Fruit fly (Drosophila melanogaster) whole organism, embryonic: Measurements from ENCODE around the gene Prp16.

Experiments
- Antp ChIP-seq: fragments of 200-800 bp; sonication (Bioruptor generic); optimal IDR thresholded peaks from 3 replicates; lab custom pipeline; 2016; ENCODE audit warnings: missing biosample characterization, missing genetic modification characterization
- CG10267 ChIP-seq: fragments of 200-800 bp; sonication (Bioruptor generic); optimal IDR thresholded peaks from 2 replicates; lab custom pipeline; 2018; ENCODE audit warnings: missing biosample characterization, mild to moderate bottlenecking, missing genetic modification characterization, moderate library complexity
- CG10366 ChIP-seq: fragments of 200-800 bp; sonication (Bioruptor generic); IDR thresholded peaks from 2 replicates; pipeline ENCODE4 v1.3.6; 2022; ENCODE audit warnings: missing biosample characterization, missing genetic modification characterization
- CG10543 ChIP-seq: fragments of 200-800 bp; sonication (Bioruptor generic); optimal IDR thresholded peaks from 3 replicates; lab custom pipeline; 2017; ENCODE audit warnings: missing biosample characterization, mild to moderate bottlenecking, missing genetic modification characterization, moderate library complexity
- CG12071 ChIP-seq: fragments of 200-800 bp; sonication (Bioruptor generic); optimal IDR thresholded peaks from 3 replicates; lab custom pipeline; 2018; ENCODE audit warnings: missing biosample characterization, mild to moderate bottlenecking, missing genetic modification characterization
- CG12155 ChIP-seq: fragments of 200-800 bp; sonication (Bioruptor generic); optimal IDR thresholded peaks from 3 replicates; lab custom pipeline; 2016; ENCODE audit warnings: missing biosample characterization, missing genetic modification characterization
- CG12391 ChIP-seq: fragments of 200-800 bp; sonication (Bioruptor generic); optimal IDR thresholded peaks from 3 replicates; lab custom pipeline; 2018; ENCODE audit warnings: missing biosample characterization, mild to moderate bottlenecking, missing genetic modification characterization, moderate library complexity
- CG13123 ChIP-seq: fragments of 200-800 bp; sonication (Bioruptor generic); optimal IDR thresholded peaks from 2 replicates; lab custom pipeline; 2016; ENCODE audit warnings: missing biosample characterization, missing genetic modification characterization
- CG13624 ChIP-seq: fragments of 200-800 bp; sonication (Bioruptor generic); optimal IDR thresholded peaks from 2 replicates; lab custom pipeline; 2016; ENCODE audit warnings: missing biosample characterization, missing genetic modification characterization
- CG15011 ChIP-seq: fragments of 200-800 bp; sonication (Bioruptor generic); optimal IDR thresholded peaks from 3 replicates; lab custom pipeline; 2018; ENCODE audit warnings: missing biosample characterization, mild to moderate bottlenecking, missing genetic modification characterization
- CG2129 ChIP-seq: fragments of 200-800 bp; sonication (Bioruptor generic); IDR thresholded peaks from 2 replicates; pipeline ENCODE4 v1.3.6; 2022; ENCODE audit warnings: missing biosample characterization, missing genetic modification characterization; ENCODE audit not compliant: partially characterized antibody
- CG2202 ChIP-seq: fragments of 200-800 bp; sonication (Bioruptor generic); optimal IDR thresholded peaks from 2 replicates; lab custom pipeline; 2018; ENCODE audit warnings: missing biosample characterization, mild to moderate bottlenecking, missing genetic modification characterization
- CG2712 ChIP-seq: fragments of 200-800 bp; optimal IDR thresholded peaks from 3 replicates; lab custom pipeline; 2019; ENCODE audit warnings: missing biosample characterization, mild to moderate bottlenecking, missing genetic modification characterization, moderate library complexity
- CG3163 ChIP-seq: fragments of 200-800 bp; sonication (Bioruptor generic); optimal IDR thresholded peaks from 3 replicates; lab custom pipeline; 2016; ENCODE audit warnings: missing biosample characterization, missing genetic modification characterization
- CG42726 ChIP-seq: fragments of 200-800 bp; sonication (Bioruptor generic); IDR thresholded peaks from 2 replicates; pipeline ENCODE4 v1.3.6; 2022; ENCODE audit warnings: missing biosample characterization, missing genetic modification characterization; ENCODE audit not compliant: partially characterized antibody
- CG4424 ChIP-seq: fragments of 200-800 bp; sonication (Bioruptor generic); optimal IDR thresholded peaks from 3 replicates; lab custom pipeline; 2016; ENCODE audit warnings: missing biosample characterization, missing genetic modification characterization
- CG6683 ChIP-seq: fragments of 200-800 bp; sonication (Bioruptor generic); optimal IDR thresholded peaks from 2 replicates; lab custom pipeline; 2017; ENCODE audit warnings: missing biosample characterization, mild to moderate bottlenecking, missing genetic modification characterization, missing genetic modification reagents
- CG6813 ChIP-seq: fragments of 200-800 bp; sonication (Bioruptor generic); optimal IDR thresholded peaks from 2 replicates; lab custom pipeline; 2017; ENCODE audit warnings: missing biosample characterization, missing genetic modification characterization, mild to moderate bottlenecking, moderate library complexity, missing genetic modification reagents
- CG6854 ChIP-seq: fragments of 200-800 bp; sonication (Bioruptor generic); optimal IDR thresholded peaks from 3 replicates; lab custom pipeline; 2017; ENCODE audit warnings: missing biosample characterization, mild to moderate bottlenecking, missing genetic modification characterization
- CG7987 ChIP-seq: fragments of 200-800 bp; sonication (Bioruptor generic); optimal IDR thresholded peaks from 2 replicates; lab custom pipeline; 2018; ENCODE audit warnings: missing biosample characterization, mild to moderate bottlenecking, missing genetic modification characterization, moderate library complexity
- CG9609 ChIP-seq: fragments of 200-800 bp; sonication (Bioruptor generic); optimal IDR thresholded peaks from 3 replicates; lab custom pipeline; 2016; ENCODE audit warnings: missing biosample characterization, missing genetic modification characterization
- D ChIP-seq, 2 experiments: fragments of 200-800 bp in 1 of 2; fragments of >200 bp in 1 of 2; sonication (Bioruptor generic) in 1 of 2; optimal IDR thresholded peaks; 2 replicates in 1 of 2; 3 replicates in 1 of 2; lab custom pipeline; 2017; ENCODE audit warnings: mild to moderate bottlenecking in 1 of 2, missing biosample characterization in 1 of 2, missing genetic modification characterization in 1 of 2, missing genetic modification reagents in 1 of 2
- Dip2 ChIP-seq: fragments of 200-800 bp; sonication (Bioruptor generic); IDR thresholded peaks from 2 replicates; pipeline ENCODE4 v1.3.6; 2022; ENCODE audit warnings: missing biosample characterization, missing genetic modification characterization
- Dp ChIP-seq: fragments of 200-800 bp; sonication (Bioruptor generic); optimal IDR thresholded peaks from 2 replicates; lab custom pipeline; 2018; ENCODE audit warnings: missing biosample characterization, mild to moderate bottlenecking, missing genetic modification characterization, moderate library complexity
- Dref ChIP-seq: fragments of 200-800 bp; sonication (Bioruptor generic); IDR thresholded peaks from 2 replicates; pipeline ENCODE4 v1.3.6; 2022; ENCODE audit warnings: missing biosample characterization, missing genetic modification characterization
- E2f1 ChIP-seq: fragments of 200-800 bp; sonication (Bioruptor generic); IDR thresholded peaks from 2 replicates; pipeline ENCODE4 v1.3.6; 2022; ENCODE audit warnings: missing biosample characterization, missing genetic modification characterization
- ERR ChIP-seq: fragments of 200-800 bp; sonication (Bioruptor generic); optimal IDR thresholded peaks from 2 replicates; lab custom pipeline; 2016; ENCODE audit warnings: missing biosample characterization, missing genetic modification characterization
- Eip74EF ChIP-seq, 2 experiments: fragments of 200-800 bp in 1 of 2; fragments of >200 bp in 1 of 2; sonication (Bioruptor generic) in 1 of 2; optimal IDR thresholded peaks; 2 replicates each; lab custom pipeline; 2017 to 2019; ENCODE audit warnings: missing biosample characterization in 2 of 2, missing genetic modification characterization in 2 of 2, mild to moderate bottlenecking in 1 of 2, moderate library complexity in 1 of 2
- Ets65A ChIP-seq: fragments of 200-800 bp; sonication (Bioruptor generic); peaks from one replicate; lab custom pipeline; 2016; ENCODE audit warnings: missing biosample characterization, missing genetic modification characterization
- Fer3 ChIP-seq: fragments of 200-800 bp; sonication (Bioruptor generic); optimal IDR thresholded peaks from 2 replicates; lab custom pipeline; 2018; ENCODE audit warnings: missing biosample characterization, mild to moderate bottlenecking, missing genetic modification characterization, moderate library complexity
- GATAe ChIP-seq: fragments of 200-800 bp; sonication (Bioruptor generic); conservative IDR thresholded peaks from 2 replicates; pipeline ENCODE4 v1.3.6; 2022; ENCODE audit warnings: missing biosample characterization, missing genetic modification characterization
- Gsc ChIP-seq: fragments of 200-800 bp; sonication (Bioruptor generic); IDR thresholded peaks from 2 replicates; pipeline ENCODE4 v1.3.6; 2022; ENCODE audit warnings: missing biosample characterization, missing genetic modification characterization
- Jarid2 ChIP-seq: fragments of 200-800 bp; sonication (Bioruptor generic); optimal IDR thresholded peaks from 3 replicates; lab custom pipeline; 2017; ENCODE audit warnings: mild to moderate bottlenecking, missing biosample characterization, missing genetic modification reagents, missing genetic modification characterization
- Med ChIP-seq: fragments of 200-800 bp; sonication (Bioruptor generic); peaks from one replicate; lab custom pipeline; 2016; ENCODE audit warnings: missing biosample characterization, missing genetic modification characterization, mild to moderate bottlenecking, inconsistent platforms, moderate library complexity
- Neu2 ChIP-seq: fragments of 200-800 bp; sonication (Bioruptor generic); optimal IDR thresholded peaks from 3 replicates; lab custom pipeline; 2016; ENCODE audit warnings: missing biosample characterization, missing genetic modification characterization, borderline replicate concordance
- al ChIP-seq: fragments of 200-800 bp; sonication (Bioruptor generic); IDR thresholded peaks from 2 replicates; pipeline ENCODE4 v1.3.6; 2022; ENCODE audit warnings: missing biosample characterization, missing genetic modification characterization
- bigmax ChIP-seq: fragments of 200-800 bp; sonication (Bioruptor generic); optimal IDR thresholded peaks from 2 replicates; lab custom pipeline; 2018; ENCODE audit warnings: missing biosample characterization, mild to moderate bottlenecking, missing genetic modification characterization
- chm ChIP-seq: fragments of 200-800 bp; sonication (Bioruptor generic); IDR thresholded peaks from 2 replicates; pipeline ENCODE4 v1.3.6; 2022; ENCODE audit warnings: missing biosample characterization, missing genetic modification characterization
- crol ChIP-seq: fragments of 200-800 bp; sonication (Bioruptor generic); IDR thresholded peaks from 2 replicates; pipeline ENCODE4 v1.3.6; 2022; ENCODE audit warnings: missing biosample characterization, missing genetic modification characterization
- dmrt99B ChIP-seq: fragments of 200-800 bp; sonication (Bioruptor generic); optimal IDR thresholded peaks from 2 replicates; lab custom pipeline; 2018; ENCODE audit warnings: missing biosample characterization, mild to moderate bottlenecking, missing genetic modification characterization, moderate library complexity
- eve ChIP-seq, 2 experiments: fragments of >200 bp; optimal IDR thresholded peaks; 2 replicates each; lab custom pipeline; 2017; ENCODE audit warnings: missing biosample characterization in 2 of 2, missing genetic modification characterization in 2 of 2
- fd64A ChIP-seq: fragments of 200-800 bp; sonication (Bioruptor generic); optimal IDR thresholded peaks from 3 replicates; lab custom pipeline; 2018; ENCODE audit warnings: missing biosample characterization, mild to moderate bottlenecking, missing genetic modification characterization
- fru ChIP-seq: fragments of >200 bp; optimal IDR thresholded peaks from 2 replicates; lab custom pipeline; 2017
- grn ChIP-seq: fragments of 200-800 bp; sonication (Bioruptor generic); optimal IDR thresholded peaks from 3 replicates; lab custom pipeline; 2017; ENCODE audit warnings: missing biosample characterization, missing genetic modification characterization
- odd ChIP-seq: fragments of 200-800 bp; sonication (Bioruptor generic); optimal IDR thresholded peaks from 2 replicates; lab custom pipeline; 2017; ENCODE audit warnings: missing biosample characterization, mild to moderate bottlenecking, missing genetic modification characterization
- pb ChIP-seq: fragments of 200-800 bp; sonication (Bioruptor generic); optimal IDR thresholded peaks from 3 replicates; lab custom pipeline; 2016; ENCODE audit warnings: missing biosample characterization, missing genetic modification characterization
- run ChIP-seq: fragments of 200-800 bp; sonication (Bioruptor generic); optimal IDR thresholded peaks from 3 replicates; lab custom pipeline; 2018; ENCODE audit warnings: missing biosample characterization, mild to moderate bottlenecking, missing genetic modification characterization
- sima ChIP-seq: fragments of 200-800 bp; sonication (Bioruptor generic); optimal IDR thresholded peaks from 2 replicates; lab custom pipeline; 2016; ENCODE audit warnings: missing biosample characterization, missing genetic modification characterization
- yki ChIP-seq: fragments of >200 bp; optimal IDR thresholded peaks from 3 replicates; lab custom pipeline; 2018
- z ChIP-seq: fragments of 200-800 bp; sonication (Bioruptor generic); IDR thresholded peaks from 3 replicates; pipeline ENCODE4 v1.3.6; 2022; ENCODE audit warnings: missing biosample characterization, missing genetic modification characterization

Gene Prp16

dm6 chrX:14247035-14247786 lies 46.0 kb downstream of the Prp16 start, which contains the start of gene mud (continued):
- TF ChIP-seq D (optimal IDR thresholded peaks at IDR 0.05; lab: Kevin White, UChicago) (no peak), D (GFP tag; optimal IDR thresholded peaks at IDR 0.05; lab: Kevin White, UChicago) (peak; percentile 5), CG6683 (GFP tag; lab: Kevin White, UChicago) (no peak), CG12155 (GFP tag; lab: Kevin White, UChicago) (no peak), al (GFP tag; lab: Robert Waterston, UW) (no peak), CG2202 (tag; lab: Kevin White, UChicago) (no peak), GATAe (GFP tag; lab: Robert Waterston, UW) (no peak), CG7987 (GFP tag; lab: Kevin White, UChicago) (no peak), CG2129 (GFP tag; lab: Robert Waterston, UW) (peak; percentile 39; the same call in 1 of the 2 replicates), CG12391 (peak; percentile 58), pb (no peak), odd (GFP tag; lab: Kevin White, UChicago) (no peak), Dref (GFP tag; lab: Robert Waterston, UW) (peak; percentile 92), Fer3 (tag; lab: Kevin White, UChicago) (peak; percentile 10), sima (GFP tag; lab: Kevin White, UChicago) (no peak), CG2712 (tag; lab: Kevin White, UChicago) (peak; percentile 69), fru (lab: Kevin White, UChicago) (no peak), CG6854 (GFP tag; lab: Kevin White, UChicago) (no peak), ERR (GFP tag; lab: Kevin White, UChicago) (no peak), Dp (GFP tag; lab: Kevin White, UChicago) (peak; percentile 74), Jarid2 (GFP tag; lab: Kevin White, UChicago) (no peak), chm (no peak), bigmax (GFP tag; lab: Kevin White, UChicago) (no peak), CG9609 (GFP tag; lab: Kevin White, UChicago) (no peak), Eip74EF (GFP tag; optimal IDR thresholded peaks at IDR 0.05; lab: Kevin White, UChicago) (no peak), grn (GFP tag; lab: Kevin White, UChicago) (no peak), CG13123 (GFP tag; lab: Kevin White, UChicago) (no peak), CG12071 (GFP tag; lab: Kevin White, UChicago) (no peak), E2f1 (GFP tag; lab: Robert Waterston, UW) (no peak), CG3163 (no peak), fd64A (GFP tag; lab: Kevin White, UChicago) (no peak), Antp (GFP tag; lab: Kevin White, UChicago) (no peak), Neu2 (GFP tag; lab: Kevin White, UChicago) (no peak), z (GFP tag; lab: Robert Waterston, UW) (no peak), CG42726 (GFP tag; lab: Robert Waterston, UW) (peak; percentile 68), CG4424 (peak; percentile 10), dmrt99B (no peak), CG6813 (GFP tag; lab: Kevin White, UChicago) (no peak), run (no peak), Ets65A (GFP tag; lab: Kevin White, UChicago) (peak; percentile 79), yki (lab: Kevin White, UChicago) (no peak), CG13624 (GFP tag; lab: Kevin White, UChicago) (no peak), eve (GFP tag; optimal IDR thresholded peaks at IDR 0.05; lab: Kevin White, UChicago) (no peak), CG10267 (tag; lab: Kevin White, UChicago) (peak; percentile 46), crol (no peak), Dip2 (peak; percentile 86), CG15011 (GFP tag; lab: Kevin White, UChicago) (no peak), Med (GFP tag; lab: Kevin White, UChicago) (peak; percentile 79), CG10543 (no peak), Gsc (no peak), CG10366 (GFP tag; lab: Robert Waterston, UW) (peak; percentile 14; the same call in 1 of the 2 replicates)
